Fruit fly (Drosophila melanogaster) whole organism, embryonic: Measurements from ENCODE around the gene dnc.

ENCODE experiments used
- ATbp ChIP-seq: fragments of 200-800 bp; sonication (Bioruptor generic); optimal IDR thresholded peaks from 2 replicates; lab custom pipeline; 2017; ENCODE audit warnings: missing biosample characterization, mild to moderate bottlenecking, missing genetic modification characterization, missing genetic modification reagents
- CG17912 ChIP-seq: fragments of 200-800 bp; sonication (Bioruptor generic); optimal IDR thresholded peaks from 2 replicates; lab custom pipeline; 2018; ENCODE audit warnings: missing biosample characterization, mild to moderate bottlenecking, missing genetic modification characterization
- dm ChIP-seq: fragments of 200-800 bp; sonication (Bioruptor generic); optimal IDR thresholded peaks from 3 replicates; lab custom pipeline; 2016; ENCODE audit warnings: missing biosample characterization, missing genetic modification characterization
- rib ChIP-seq: fragments of 200-800 bp; sonication (Bioruptor generic); IDR thresholded peaks from 2 replicates; pipeline ENCODE4 v1.3.6; 2022; ENCODE audit warnings: missing biosample characterization, missing genetic modification characterization

DNA sequence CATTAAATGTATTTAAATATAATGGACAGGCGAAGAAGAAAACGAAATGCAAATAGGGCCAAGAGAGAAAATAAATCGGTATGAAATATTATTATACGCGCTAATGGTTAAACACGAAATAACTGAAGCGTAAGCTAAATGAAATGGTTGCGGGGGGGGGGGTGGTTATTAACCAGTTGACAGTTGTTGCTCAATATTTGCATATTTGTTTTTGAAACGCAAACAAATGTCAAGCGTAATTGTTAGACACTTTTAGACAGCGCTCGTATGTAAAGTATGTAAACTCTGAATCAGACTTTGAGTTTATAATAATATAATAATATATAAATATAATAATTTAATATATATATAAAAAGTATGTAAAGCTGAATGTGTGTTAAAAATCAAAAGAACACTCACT is 105.7 kb downstream of the dnc start:
- TF ChIP-seq dm = no peak
- TF ChIP-seq rib (GFP tag; lab: Robert Waterston, UW) = no peak
- no peak for TF ChIP-seq ATbp
- no peak for TF ChIP-seq CG17912 (GFP tag; lab: Kevin White, UChicago)
